Worm (Caenorhabditis elegans): ENCODE measurements around the gene Y7A5A.2.

Gene Y7A5A.2

ce11 chrX:15772674-15773073 lies at the start of gene Y7A5A.2:
Y7A5A.2 (minus strand) TSS chrX:15772735.
- no peak for TF ChIP-seq sea-1 (GFP tag; conservative IDR thresholded peaks at IDR 0.05)
- TF ChIP-seq tra-4 (tag; optimal IDR thresholded peaks at IDR 0.05), result no peak
- no peak for TF ChIP-seq ets-7 (tag; optimal IDR thresholded peaks at IDR 0.05)
- no peak for TF ChIP-seq hmbx-1 (tag; optimal IDR thresholded peaks at IDR 0.05)
- TF ChIP-seq ceh-36 (tag; optimal IDR thresholded peaks at IDR 0.05), result no peak
- no peak for TF ChIP-seq hnd-1 (tag; optimal IDR thresholded peaks at IDR 0.05)
- TF ChIP-seq pes-1 (GFP tag; IDR thresholded peaks at IDR 0.05), result no peak
- TF ChIP-seq F13C5.2 (tag; optimal IDR thresholded peaks at IDR 0.05), result no peak
- TF ChIP-seq ceh-13 (GFP tag; optimal IDR thresholded peaks at IDR 0.05), result no peak
- no peak for TF ChIP-seq tbx-37 (GFP tag; conservative IDR thresholded peaks at IDR 0.05)
- no peak for TF ChIP-seq flt-1 (GFP tag; IDR thresholded peaks at IDR 0.05)
- TF ChIP-seq hmg-4 (GFP tag; optimal IDR thresholded peaks at IDR 0.05), result no peak
- TF ChIP-seq scrt-1 (GFP tag; IDR thresholded peaks at IDR 0.05), result no peak
- TF ChIP-seq B0310.2 (tag; optimal IDR thresholded peaks at IDR 0.05), result no peak
- no peak for TF ChIP-seq ama-1 (optimal IDR thresholded peaks at IDR 0.05)
- no peak for TF ChIP-seq tbx-11 (GFP tag; IDR thresholded peaks at IDR 0.05)
- TF ChIP-seq aly-1 (tag; optimal IDR thresholded peaks at IDR 0.05), result no peak

DNA sequence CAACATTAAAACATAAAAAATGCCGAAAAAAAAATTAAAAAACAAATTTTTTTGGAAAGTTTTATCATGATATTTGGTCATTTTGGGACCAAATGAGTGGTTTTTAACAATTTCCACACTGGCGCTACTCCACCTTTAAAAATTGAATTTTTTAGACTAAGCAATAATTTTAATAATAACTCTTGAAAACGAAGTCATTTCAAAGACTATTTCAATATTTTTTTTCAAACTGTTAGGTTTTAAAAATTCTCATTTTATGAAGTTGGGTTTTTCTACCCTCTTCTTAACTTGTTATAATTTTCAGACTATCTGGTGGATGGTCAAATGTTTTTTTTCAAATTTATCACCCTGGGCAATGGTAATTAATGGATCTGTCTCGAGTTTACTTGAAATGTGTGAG lies 49.7 kb upstream of the Y7A5A.2 start, which contains the start of gene Y7A5A.8:
TSS of gene Y7A5A.8 (plus strand) at position 301 of the 400 bp plus-strand sequence.
- TF ChIP-seq tra-4 (tag; optimal IDR thresholded peaks at IDR 0.05) (no peak), hmbx-1 (tag; optimal IDR thresholded peaks at IDR 0.05) (no peak), tbx-37 (GFP tag; conservative IDR thresholded peaks at IDR 0.05) (no peak), flt-1 (GFP tag; IDR thresholded peaks at IDR 0.05) (no peak), ets-7 (tag; optimal IDR thresholded peaks at IDR 0.05) (no peak), sea-1 (GFP tag; conservative IDR thresholded peaks at IDR 0.05) (no peak), hmg-4 (GFP tag; optimal IDR thresholded peaks at IDR 0.05) (no peak), F13C5.2 (tag; optimal IDR thresholded peaks at IDR 0.05) (no peak), aly-1 (tag; optimal IDR thresholded peaks at IDR 0.05) (no peak), scrt-1 (GFP tag; IDR thresholded peaks at IDR 0.05) (no peak), ceh-36 (tag; optimal IDR thresholded peaks at IDR 0.05) (no peak), ama-1 (optimal IDR thresholded peaks at IDR 0.05) (no peak), tbx-11 (GFP tag; IDR thresholded peaks at IDR 0.05) (no peak), B0310.2 (tag; optimal IDR thresholded peaks at IDR 0.05) (no peak), hnd-1 (tag; optimal IDR thresholded peaks at IDR 0.05) (no peak), ceh-13 (GFP tag; optimal IDR thresholded peaks at IDR 0.05) (no peak)

DNA sequence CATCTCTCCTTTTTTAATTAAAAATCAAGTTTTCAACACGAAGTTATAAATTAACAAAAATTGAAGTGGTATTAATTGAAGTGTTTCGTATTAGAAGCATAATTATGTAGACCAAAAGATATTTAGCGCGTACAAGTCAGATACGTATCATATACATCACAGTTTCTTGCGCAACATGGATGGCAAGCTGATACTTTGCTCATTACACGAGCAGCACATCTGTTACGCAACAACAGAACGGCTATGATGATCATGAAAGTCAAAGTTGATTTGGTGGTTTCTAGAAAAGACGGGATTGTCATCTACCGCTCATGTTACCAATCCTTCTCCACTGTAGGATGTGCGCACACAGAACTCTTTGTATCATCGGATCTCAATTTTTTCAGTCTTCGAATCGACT lies 42.0 kb upstream of the Y7A5A.2 start:
- TF ChIP-seq ets-7 (tag; optimal IDR thresholded peaks at IDR 0.05) (no peak), tra-4 (tag; optimal IDR thresholded peaks at IDR 0.05) (no peak), ceh-13 (GFP tag; optimal IDR thresholded peaks at IDR 0.05) (no peak), ama-1 (optimal IDR thresholded peaks at IDR 0.05) (no peak), tbx-37 (GFP tag; conservative IDR thresholded peaks at IDR 0.05) (no peak), hmg-4 (GFP tag; optimal IDR thresholded peaks at IDR 0.05) (no peak), scrt-1 (GFP tag; IDR thresholded peaks at IDR 0.05) (no peak), pes-1 (GFP tag; IDR thresholded peaks at IDR 0.05) (no peak), ceh-36 (tag; optimal IDR thresholded peaks at IDR 0.05) (no peak), sea-1 (GFP tag; conservative IDR thresholded peaks at IDR 0.05) (no peak), hnd-1 (tag; optimal IDR thresholded peaks at IDR 0.05) (no peak), tbx-11 (GFP tag; IDR thresholded peaks at IDR 0.05) (no peak), aly-1 (tag; optimal IDR thresholded peaks at IDR 0.05) (no peak), hmbx-1 (tag; optimal IDR thresholded peaks at IDR 0.05) (no peak), B0310.2 (tag; optimal IDR thresholded peaks at IDR 0.05) (no peak)

DNA sequence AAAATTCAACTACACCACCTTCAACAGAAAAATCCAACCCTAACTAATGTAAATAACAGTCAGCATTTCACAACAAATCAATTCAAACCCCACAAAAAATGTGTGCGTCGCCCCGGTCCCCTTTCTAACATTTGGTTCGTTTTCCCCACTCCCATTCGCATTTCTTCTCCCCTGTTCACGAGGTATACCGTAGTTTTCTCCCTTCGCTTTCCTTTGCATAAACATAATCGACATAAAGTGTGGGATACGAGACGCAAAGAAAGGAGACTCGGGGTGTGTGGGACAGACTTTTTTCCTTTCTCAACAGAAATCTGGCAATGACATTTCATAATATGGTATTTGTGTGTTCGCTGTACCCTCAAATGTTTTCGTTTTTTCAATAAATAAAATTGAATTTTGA lies 38.8 kb upstream of the Y7A5A.2 start:
- TF ChIP-seq sea-1 (GFP tag; conservative IDR thresholded peaks at IDR 0.05) (no peak), scrt-1 (GFP tag; IDR thresholded peaks at IDR 0.05) (no peak), ets-7 (tag; optimal IDR thresholded peaks at IDR 0.05) (no peak), pes-1 (GFP tag; IDR thresholded peaks at IDR 0.05) (no peak), hnd-1 (tag; optimal IDR thresholded peaks at IDR 0.05) (no peak), hmg-4 (GFP tag; optimal IDR thresholded peaks at IDR 0.05) (no peak), hmbx-1 (tag; optimal IDR thresholded peaks at IDR 0.05) (no peak), flt-1 (GFP tag; IDR thresholded peaks at IDR 0.05) (no peak), ceh-13 (GFP tag; optimal IDR thresholded peaks at IDR 0.05) (no peak), B0310.2 (tag; optimal IDR thresholded peaks at IDR 0.05) (no peak), tbx-37 (GFP tag; conservative IDR thresholded peaks at IDR 0.05) (no peak), tra-4 (tag; optimal IDR thresholded peaks at IDR 0.05) (no peak)

ce11 chrX:15804072-15804471 lies 31.5 kb upstream of the Y7A5A.2 start, which contains the start of gene Y7A5A.7:
Y7A5A.7 (minus strand) TSS chrX:15804172.
- TF ChIP-seq tra-4 (tag; optimal IDR thresholded peaks at IDR 0.05) (no peak), ceh-36 (tag; optimal IDR thresholded peaks at IDR 0.05) (no peak), pes-1 (GFP tag; IDR thresholded peaks at IDR 0.05) (no peak), flt-1 (GFP tag; IDR thresholded peaks at IDR 0.05) (no peak), ets-7 (tag; optimal IDR thresholded peaks at IDR 0.05) (no peak), hmg-4 (GFP tag; optimal IDR thresholded peaks at IDR 0.05) (no peak), hmbx-1 (tag; optimal IDR thresholded peaks at IDR 0.05) (no peak), F13C5.2 (tag; optimal IDR thresholded peaks at IDR 0.05) (no peak), B0310.2 (tag; optimal IDR thresholded peaks at IDR 0.05) (no peak), sea-1 (GFP tag; conservative IDR thresholded peaks at IDR 0.05) (no peak), tbx-11 (GFP tag; IDR thresholded peaks at IDR 0.05) (no peak)

- TF ChIP-seq sea-1 (GFP tag; conservative IDR thresholded peaks at IDR 0.05) (no peak), aly-1 (tag; optimal IDR thresholded peaks at IDR 0.05) (no peak), hmg-4 (GFP tag; optimal IDR thresholded peaks at IDR 0.05) (no peak), tbx-11 (GFP tag; IDR thresholded peaks at IDR 0.05) (no peak), ceh-36 (tag; optimal IDR thresholded peaks at IDR 0.05) (no peak), tbx-37 (GFP tag; conservative IDR thresholded peaks at IDR 0.05) (no peak), scrt-1 (GFP tag; IDR thresholded peaks at IDR 0.05) (no peak), hmbx-1 (tag; optimal IDR thresholded peaks at IDR 0.05) (no peak), F13C5.2 (tag; optimal IDR thresholded peaks at IDR 0.05) (no peak), ets-7 (tag; optimal IDR thresholded peaks at IDR 0.05) (no peak), tra-4 (tag; optimal IDR thresholded peaks at IDR 0.05) (no peak), hnd-1 (tag; optimal IDR thresholded peaks at IDR 0.05) (no peak), ceh-13 (GFP tag; optimal IDR thresholded peaks at IDR 0.05) (no peak), flt-1 (GFP tag; IDR thresholded peaks at IDR 0.05) (no peak)
Observed at ce11 chrX:15801827-15802226, 29.3 kb upstream of the Y7A5A.2 start.

DNA sequence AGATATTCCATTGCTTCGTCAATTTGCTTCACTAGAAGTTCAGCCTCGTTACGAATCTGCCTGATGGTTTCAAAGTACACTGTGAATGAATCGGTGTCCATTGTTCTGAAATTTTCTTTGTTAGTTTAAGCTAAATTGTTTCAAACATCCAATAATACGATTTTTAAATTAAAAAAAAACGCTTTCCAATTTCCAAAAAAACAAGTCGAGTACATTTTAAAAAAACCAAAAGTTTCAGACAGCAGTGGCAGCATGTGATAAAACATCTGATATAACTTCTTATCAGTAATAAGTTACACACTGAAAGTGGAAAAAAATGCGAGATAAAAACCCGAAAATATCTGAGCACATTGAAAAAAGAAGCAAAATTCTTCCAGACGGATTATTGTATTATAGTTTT lies 27.1 kb upstream of the Y7A5A.2 start, which contains the start of gene Y7A5A.6:
TSS of gene Y7A5A.6 (minus strand) at position 101 of the 400 bp plus-strand sequence.
- TF ChIP-seq tbx-37 (GFP tag; conservative IDR thresholded peaks at IDR 0.05) (no peak), tra-4 (tag; optimal IDR thresholded peaks at IDR 0.05) (no peak), B0310.2 (tag; optimal IDR thresholded peaks at IDR 0.05) (no peak), hmg-4 (GFP tag; optimal IDR thresholded peaks at IDR 0.05) (no peak), ets-7 (tag; optimal IDR thresholded peaks at IDR 0.05) (no peak), ceh-36 (tag; optimal IDR thresholded peaks at IDR 0.05) (no peak), aly-1 (tag; optimal IDR thresholded peaks at IDR 0.05) (no peak), F13C5.2 (tag; optimal IDR thresholded peaks at IDR 0.05) (no peak)
